Worm (Caenorhabditis elegans): Measurements from ENCODE around the gene srw-102.
"Not testable (repeated sequence)": the region's sequence is repeated elsewhere in the genome, so short reads cannot be mapped to it uniquely, and the experiment has no call there.

DNA sequence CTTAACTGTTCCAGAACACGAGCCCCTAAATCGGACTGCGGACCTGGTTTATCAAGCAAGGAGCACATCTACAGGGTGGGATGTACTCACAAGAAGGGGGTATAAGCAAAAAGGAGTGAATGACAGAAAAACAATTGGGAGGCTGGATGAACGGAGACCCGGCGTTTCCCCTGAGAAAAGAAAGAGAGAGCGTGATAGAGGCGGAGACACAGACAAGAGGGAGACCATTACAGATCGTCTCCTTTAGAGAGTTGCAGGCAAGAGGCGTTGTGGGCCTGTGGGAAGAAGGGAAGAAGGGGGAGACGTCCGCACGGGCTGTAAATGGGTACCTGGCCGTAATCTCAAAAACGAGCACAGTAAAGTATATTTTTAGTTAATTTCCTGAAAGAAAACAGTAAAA is 26.2 kb upstream of the srw-102 start, which contains the start of gene Y46H3C.7:
- not testable (repeated sequence) for TF ChIP-seq unc-120 (tag; optimal IDR thresholded peaks at IDR 0.05; ENCODE audit: poor library complexity, severe bottlenecking); elt-3 (tag; optimal IDR thresholded peaks at IDR 0.05); snpc-4 (tag; optimal IDR thresholded peaks at IDR 0.05); nhr-12 (tag; optimal IDR thresholded peaks at IDR 0.05)

Data from whole organism, mixed stage, embryonic.